Fruit fly (Drosophila melanogaster): ENCODE results near the gene vilya.

- TF ChIP-seq pros (GFP tag; optimal IDR thresholded peaks at IDR 0.05), result no peak
- TF ChIP-seq CG12155 (GFP tag; optimal IDR thresholded peaks at IDR 0.05), result no peak
- TF ChIP-seq dpn (GFP tag; optimal IDR thresholded peaks at IDR 0.05), result no peak
- no peak for TF ChIP-seq corto (GFP tag; optimal IDR thresholded peaks at IDR 0.05)
- TF ChIP-seq CG16813 (GFP tag; IDR thresholded peaks at IDR 0.05; ENCODE audit: partially characterized antibody), result no peak
- no peak for TF ChIP-seq CG17328 (GFP tag; IDR thresholded peaks at IDR 0.05)
- no peak for TF ChIP-seq psq (GFP tag; optimal IDR thresholded peaks at IDR 0.05)
- TF ChIP-seq ATbp (GFP tag; optimal IDR thresholded peaks at IDR 0.05), result no peak
- TF ChIP-seq Max (GFP tag; optimal IDR thresholded peaks at IDR 0.05), result no peak
- TF ChIP-seq nom (GFP tag; optimal IDR thresholded peaks at IDR 0.05), result no peak
- no peak for TF ChIP-seq CG1832 (GFP tag; optimal IDR thresholded peaks at IDR 0.05)
- no peak for TF ChIP-seq MESR4 (GFP tag; optimal IDR thresholded peaks at IDR 0.05)
- no peak for TF ChIP-seq gfzf (GFP tag; optimal IDR thresholded peaks at IDR 0.05)
- no peak for TF ChIP-seq pita (GFP tag; optimal IDR thresholded peaks at IDR 0.05)
Measured at dm6 chrX:2749693-2750092, 23.2 kb downstream of the vilya start.
